Fruit fly (Drosophila melanogaster) whole organism, prepupa: Measurements from ENCODE around the gene CG13994.

ENCODE experiments used
- CG10669 ChIP-seq: fragments of 200-800 bp; sonication (Bioruptor generic); optimal IDR thresholded peaks from 3 replicates; lab custom pipeline; 2018; ENCODE audit warnings: missing biosample characterization, mild to moderate bottlenecking, missing genetic modification characterization, moderate library complexity
- CG11294 ChIP-seq: fragments of 200-800 bp; sonication (Bioruptor generic); IDR thresholded peaks from 2 replicates; pipeline ENCODE4 v1.3.6; 2022; ENCODE audit warnings: missing biosample characterization, missing genetic modification characterization
- CG11902 ChIP-seq: fragments of 200-800 bp; sonication (Bioruptor generic); optimal IDR thresholded peaks from 3 replicates; lab custom pipeline; 2016; ENCODE audit warnings: missing biosample characterization, missing genetic modification characterization
- CG15336 ChIP-seq: fragments of 200-800 bp; sonication (Bioruptor generic); IDR thresholded peaks from 2 replicates; pipeline ENCODE4 v1.3.6; 2022; ENCODE audit warnings: missing biosample characterization, missing genetic modification characterization
- CG16779 ChIP-seq: fragments of 200-800 bp; sonication (Bioruptor generic); optimal IDR thresholded peaks from 3 replicates; lab custom pipeline; 2017; ENCODE audit warnings: missing biosample characterization, mild to moderate bottlenecking, missing genetic modification characterization
- CG3032 ChIP-seq: fragments of 200-800 bp; optimal IDR thresholded peaks from 2 replicates; lab custom pipeline; 2019; ENCODE audit warnings: missing biosample characterization, mild to moderate bottlenecking, missing genetic modification characterization, moderate library complexity
- CG31627 ChIP-seq: fragments of 200-800 bp; sonication (Bioruptor generic); optimal IDR thresholded peaks from 3 replicates; lab custom pipeline; 2016; ENCODE audit warnings: missing biosample characterization, missing genetic modification characterization
- CG32006 ChIP-seq: fragments of 200-800 bp; sonication (Bioruptor generic); optimal IDR thresholded peaks from 3 replicates; lab custom pipeline; 2017; ENCODE audit warnings: missing biosample characterization, mild to moderate bottlenecking, missing genetic modification characterization
- CG34406 ChIP-seq: fragments of 200-800 bp; sonication (Bioruptor generic); optimal IDR thresholded peaks from 3 replicates; lab custom pipeline; 2016; ENCODE audit warnings: missing biosample characterization, missing genetic modification characterization
- CG3919 ChIP-seq: fragments of 200-800 bp; sonication (Bioruptor generic); optimal IDR thresholded peaks from 3 replicates; lab custom pipeline; 2016; ENCODE audit warnings: missing biosample characterization, missing genetic modification characterization
- CG4318 ChIP-seq: fragments of 200-800 bp; sonication (Bioruptor generic); optimal IDR thresholded peaks from 3 replicates; lab custom pipeline; 2017; ENCODE audit warnings: missing biosample characterization, mild to moderate bottlenecking, missing genetic modification characterization
- CG6163 ChIP-seq: fragments of 200-800 bp; sonication (Bioruptor generic); IDR thresholded peaks from 3 replicates; pipeline ENCODE4 v1.3.6; 2022; ENCODE audit warnings: missing biosample characterization, missing genetic modification characterization
- CG6792 ChIP-seq: fragments of 200-800 bp; sonication (Bioruptor generic); optimal IDR thresholded peaks from 3 replicates; lab custom pipeline; 2016; ENCODE audit warnings: missing biosample characterization, missing genetic modification characterization
- CG6854 ChIP-seq: fragments of 200-800 bp; sonication (Bioruptor generic); optimal IDR thresholded peaks from 2 replicates; lab custom pipeline; 2017; ENCODE audit warnings: missing biosample characterization, mild to moderate bottlenecking, missing genetic modification characterization
- CG7368 ChIP-seq: fragments of 200-800 bp; sonication (Bioruptor generic); optimal IDR thresholded peaks from 3 replicates; lab custom pipeline; 2016; ENCODE audit warnings: missing biosample characterization, missing genetic modification characterization
- CG8119 ChIP-seq: fragments of 200-800 bp; sonication (Bioruptor generic); IDR thresholded peaks from 3 replicates; pipeline ENCODE4 v1.3.6; 2022; ENCODE audit warnings: missing biosample characterization, missing genetic modification characterization
- Eip75B ChIP-seq: fragments of 200-800 bp; sonication (Bioruptor generic); optimal IDR thresholded peaks from 3 replicates; lab custom pipeline; 2016; ENCODE audit warnings: missing biosample characterization, missing genetic modification characterization
- Eip78C ChIP-seq: fragments of 200-800 bp; sonication (Bioruptor generic); peaks from one replicate; lab custom pipeline; 2016; ENCODE audit warnings: missing biosample characterization, missing genetic modification characterization
- Eip93F ChIP-seq: fragments of 200-800 bp; sonication (Bioruptor generic); optimal IDR thresholded peaks from 2 replicates; lab custom pipeline; 2016; ENCODE audit warnings: missing biosample characterization, mild to moderate bottlenecking, missing genetic modification characterization
- Ets21C ChIP-seq: fragments of 200-800 bp; sonication (Bioruptor generic); optimal IDR thresholded peaks from 3 replicates; lab custom pipeline; 2016; ENCODE audit warnings: missing biosample characterization, missing genetic modification characterization
- Ets96B ChIP-seq: fragments of 200-800 bp; optimal IDR thresholded peaks from 2 replicates; lab custom pipeline; 2019; ENCODE audit warnings: missing biosample characterization, mild to moderate bottlenecking, missing genetic modification characterization, moderate library complexity
- Gug ChIP-seq: fragments of 200-800 bp; sonication (Bioruptor generic); IDR thresholded peaks from 2 replicates; pipeline ENCODE4 v1.3.6; 2022; ENCODE audit warnings: missing biosample characterization, missing genetic modification characterization
- Hr38 ChIP-seq: sonication (Bioruptor generic); optimal IDR thresholded peaks from 2 replicates; lab custom pipeline; 2016; ENCODE audit warnings: missing biosample characterization, missing genetic modification characterization
- Hr39 ChIP-seq: fragments of 200-800 bp; sonication (Bioruptor generic); optimal IDR thresholded peaks from 2 replicates; lab custom pipeline; 2016; ENCODE audit warnings: missing biosample characterization, missing genetic modification characterization
- Hr4 ChIP-seq: fragments of 200-800 bp; sonication (Bioruptor generic); optimal IDR thresholded peaks from 3 replicates; lab custom pipeline; 2016; ENCODE audit warnings: missing biosample characterization, missing genetic modification characterization
- Lpt ChIP-seq: fragments of 200-800 bp; sonication (Bioruptor generic); optimal IDR thresholded peaks from 3 replicates; lab custom pipeline; 2016; ENCODE audit warnings: missing biosample characterization, missing genetic modification characterization
- Met ChIP-seq: fragments of 200-800 bp; sonication (Bioruptor generic); optimal IDR thresholded peaks from 3 replicates; lab custom pipeline; 2016; ENCODE audit warnings: missing biosample characterization, missing genetic modification characterization
- Smox ChIP-seq: fragments of 200-800 bp; sonication (Bioruptor generic); optimal IDR thresholded peaks from 3 replicates; lab custom pipeline; 2016; ENCODE audit warnings: missing biosample characterization, missing genetic modification characterization
- Sox102F ChIP-seq: fragments of 200-800 bp; sonication (Bioruptor generic); optimal IDR thresholded peaks from 2 replicates; lab custom pipeline; 2016; ENCODE audit warnings: missing biosample characterization, mild to moderate bottlenecking, missing genetic modification characterization
- Sox14 ChIP-seq: fragments of 200-800 bp; sonication (Bioruptor generic); optimal IDR thresholded peaks from 3 replicates; lab custom pipeline; 2016; ENCODE audit warnings: missing biosample characterization, missing genetic modification characterization
- Sox15 ChIP-seq: fragments of 200-800 bp; sonication (Bioruptor generic); optimal IDR thresholded peaks from 3 replicates; lab custom pipeline; 2016; ENCODE audit warnings: missing biosample characterization, missing genetic modification characterization
- acj6 ChIP-seq: fragments of 200-800 bp; sonication (Bioruptor generic); optimal IDR thresholded peaks from 3 replicates; lab custom pipeline; 2016; ENCODE audit warnings: missing biosample characterization, missing genetic modification characterization
- cyc ChIP-seq: fragments of 200-800 bp; sonication (Bioruptor generic); optimal IDR thresholded peaks from 3 replicates; lab custom pipeline; 2016; ENCODE audit warnings: missing biosample characterization, missing genetic modification characterization
- esn ChIP-seq: fragments of 200-800 bp; sonication (Bioruptor generic); optimal IDR thresholded peaks from 2 replicates; lab custom pipeline; 2016; ENCODE audit warnings: missing biosample characterization, mild to moderate bottlenecking, missing genetic modification characterization, moderate library complexity
- fd59A ChIP-seq: fragments of 200-800 bp; sonication (Bioruptor generic); optimal IDR thresholded peaks from 2 replicates; lab custom pipeline; 2017; ENCODE audit warnings: missing biosample characterization, mild to moderate bottlenecking, missing genetic modification characterization, missing genetic modification reagents
- fd85E ChIP-seq: fragments of 200-800 bp; sonication (Bioruptor generic); optimal IDR thresholded peaks from 3 replicates; lab custom pipeline; 2016; ENCODE audit warnings: missing biosample characterization, missing genetic modification characterization
- fkh ChIP-seq: fragments of 200-800 bp; sonication (Bioruptor generic); optimal IDR thresholded peaks from 3 replicates; lab custom pipeline; 2017; ENCODE audit warnings: missing biosample characterization, mild to moderate bottlenecking, missing genetic modification characterization, moderate library complexity
- net ChIP-seq: fragments of 200-800 bp; sonication (Bioruptor generic); optimal IDR thresholded peaks from 3 replicates; lab custom pipeline; 2016; ENCODE audit warnings: missing biosample characterization, missing genetic modification characterization
- pdm3 ChIP-seq: fragments of 200-800 bp; sonication (Bioruptor generic); optimal IDR thresholded peaks from 3 replicates; lab custom pipeline; 2016; ENCODE audit warnings: missing biosample characterization, missing genetic modification characterization
- salr ChIP-seq, 2 experiments: fragments of 200-800 bp; sonication (Bioruptor generic); optimal IDR thresholded peaks; 3 replicates each; lab custom pipeline; 2016 to 2018; ENCODE audit warnings: missing biosample characterization in 2 of 2, missing genetic modification characterization in 2 of 2, mild to moderate bottlenecking in 1 of 2
- spab ChIP-seq: fragments of 200-800 bp; sonication (Bioruptor generic); optimal IDR thresholded peaks from 2 replicates; lab custom pipeline; 2017; ENCODE audit warnings: missing biosample characterization, mild to moderate bottlenecking, missing genetic modification characterization, missing genetic modification reagents
- ss ChIP-seq, 2 experiments: fragments of 200-800 bp; sonication (Bioruptor generic); optimal IDR thresholded peaks; 2 replicates in 1 of 2; 3 replicates in 1 of 2; lab custom pipeline; 2017 to 2018; ENCODE audit warnings: mild to moderate bottlenecking in 2 of 2, missing biosample characterization in 2 of 2, missing genetic modification characterization in 2 of 2, moderate library complexity in 1 of 2
- vri ChIP-seq: fragments of 200-800 bp; sonication (Bioruptor generic); optimal IDR thresholded peaks from 3 replicates; lab custom pipeline; 2016; ENCODE audit warnings: missing biosample characterization, mild to moderate bottlenecking, missing genetic modification characterization

Gene CG13994

dm6 chr2L:6062382-6063082 is at the start of gene CG13994, which contains the start of gene ND-51 (continued):
- no peak for TF ChIP-seq CG4318 (GFP tag; lab: Kevin White, UChicago)
- TF ChIP-seq CG15336: peak; percentile 55
- TF ChIP-seq CG31627: peak; percentile 85
- peak; percentile 30; the same call in 1 of the 2 replicates for TF ChIP-seq CG11294 (GFP tag; lab: Robert Waterston, UW)
- peak; percentile 88 for TF ChIP-seq Sox14 (GFP tag; lab: Kevin White, UChicago)
- TF ChIP-seq vri (GFP tag; lab: Kevin White, UChicago): peak; percentile 76
- peak; percentile 64 for TF ChIP-seq Sox15 (GFP tag; lab: Kevin White, UChicago)
- TF ChIP-seq CG6163 (GFP tag; lab: Robert Waterston, UW): peak; percentile 78
- TF ChIP-seq CG34406 (GFP tag; lab: Kevin White, UChicago): peak; percentile 69

dm6 chr2L:6013071-6013417 is 49.7 kb upstream of the CG13994 start:
- no peak for TF ChIP-seq Eip75B (GFP tag; lab: Kevin White, UChicago)
- no peak for TF ChIP-seq CG3919
- no peak for TF ChIP-seq net (GFP tag; lab: Kevin White, UChicago)
- TF ChIP-seq acj6 (GFP tag; lab: Kevin White, UChicago): no peak
- TF ChIP-seq fd85E (GFP tag; lab: Kevin White, UChicago): no peak
- no peak for TF ChIP-seq Sox14 (GFP tag; lab: Kevin White, UChicago)
- TF ChIP-seq Eip78C (GFP tag; lab: Kevin White, UChicago): no peak
- no peak for TF ChIP-seq Met (GFP tag; lab: Kevin White, UChicago)
- no peak for TF ChIP-seq CG32006 (GFP tag; lab: Kevin White, UChicago)
- TF ChIP-seq Ets96B: no peak
- TF ChIP-seq cyc: no peak
- TF ChIP-seq fd59A: no peak
- no peak for TF ChIP-seq salr (GFP tag; optimal IDR thresholded peaks at IDR 0.05; lab: Kevin White, UChicago)
- TF ChIP-seq esn (GFP tag; lab: Kevin White, UChicago): no peak
- TF ChIP-seq CG3032 (tag; lab: Kevin White, UChicago): no peak
- no peak for TF ChIP-seq Ets21C
- TF ChIP-seq Eip93F: no peak
- no peak for TF ChIP-seq Sox15 (GFP tag; lab: Kevin White, UChicago)
- no peak for TF ChIP-seq Smox (GFP tag; lab: Kevin White, UChicago)
- no peak for TF ChIP-seq Lpt (GFP tag; lab: Kevin White, UChicago)

- no peak for TF ChIP-seq Gug
- TF ChIP-seq CG16779 (tag; lab: Kevin White, UChicago): no peak
- no peak for TF ChIP-seq Eip93F
- peak; percentile 55 for TF ChIP-seq Sox102F (GFP tag; lab: Kevin White, UChicago)
- peak; percentile 49 for TF ChIP-seq Lpt (GFP tag; lab: Kevin White, UChicago)
- TF ChIP-seq fd59A: peak; percentile 64
- peak; percentile 50 for TF ChIP-seq CG11902 (GFP tag; lab: Kevin White, UChicago)
- no peak for TF ChIP-seq fd85E (GFP tag; lab: Kevin White, UChicago)
- peak; percentile 67 for TF ChIP-seq Ets21C
- TF ChIP-seq Sox15 (GFP tag; lab: Kevin White, UChicago): peak; percentile 26
- TF ChIP-seq ss (GFP tag; optimal IDR thresholded peaks at IDR 0.05; lab: Kevin White, UChicago): peak; percentile 31 to 72
- TF ChIP-seq Hr38 (GFP tag; lab: Kevin White, UChicago): no peak
- peak; percentile 68 for TF ChIP-seq Met (GFP tag; lab: Kevin White, UChicago)
- TF ChIP-seq Hr39 (GFP tag; lab: Kevin White, UChicago): peak; percentile 68
- TF ChIP-seq CG32006 (GFP tag; lab: Kevin White, UChicago): peak; percentile 81
- peak; percentile 63 for TF ChIP-seq spab (GFP tag; lab: Kevin White, UChicago)
- TF ChIP-seq CG10669 (GFP tag; lab: Kevin White, UChicago): peak; percentile 67
- peak; percentile 50 for TF ChIP-seq Hr4
- peak; percentile 76 for TF ChIP-seq fkh (GFP tag; lab: Kevin White, UChicago)
- TF ChIP-seq CG6854 (GFP tag; lab: Kevin White, UChicago): no peak
- TF ChIP-seq esn (GFP tag; lab: Kevin White, UChicago): peak; percentile 79
- peak; percentile 51 for TF ChIP-seq vri (GFP tag; lab: Kevin White, UChicago)
- TF ChIP-seq CG8119 (GFP tag; lab: Robert Waterston, UW): peak; percentile 71
- peak; percentile 93 for TF ChIP-seq Eip78C (GFP tag; lab: Kevin White, UChicago)
- peak; percentile 58 for TF ChIP-seq net (GFP tag; lab: Kevin White, UChicago)
- peak; percentile 3 for TF ChIP-seq CG7368 (GFP tag; lab: Kevin White, UChicago)
- peak; percentile 68 for TF ChIP-seq CG15336
- peak; percentile 51 for TF ChIP-seq Eip75B (GFP tag; lab: Kevin White, UChicago)
- TF ChIP-seq Sox14 (GFP tag; lab: Kevin White, UChicago): peak; percentile 75
- peak in 1 of 2 experiments; percentile 64 for TF ChIP-seq salr (GFP tag; optimal IDR thresholded peaks at IDR 0.05; lab: Kevin White, UChicago)
- TF ChIP-seq pdm3: peak; percentile 53
- peak; percentile 70 for TF ChIP-seq CG6792 (GFP tag; lab: Kevin White, UChicago)
Measured at dm6 chr2L:6019352-6020131, 43.2 kb upstream of the CG13994 start, which contains the start of gene H2.0. Gene H2.0, minus strand, starts transcription at chr2L:6019402.
